Worm (Caenorhabditis elegans): Measurements from ENCODE around the gene gpa-5.
A peak's percentile ranks its signal among the peaks of the same experiment; 100 is the strongest.

- TF ChIP-seq nhr-6 (tag; optimal IDR thresholded peaks at IDR 0.05) (no peak), lsy-2 (tag; optimal IDR thresholded peaks at IDR 0.05) (no peak), unc-62 (GFP tag; optimal IDR thresholded peaks at IDR 0.05) (no peak), ztf-11 (tag; optimal IDR thresholded peaks at IDR 0.05) (no peak), ama-1 (optimal IDR thresholded peaks at IDR 0.05) (no peak), aly-2 (tag; optimal IDR thresholded peaks at IDR 0.05) (no peak), fos-1 (tag; optimal IDR thresholded peaks at IDR 0.05) (no peak), nhr-25 (tag; optimal IDR thresholded peaks at IDR 0.05) (peak; percentile 31), blmp-1 (tag; optimal IDR thresholded peaks at IDR 0.05; ENCODE audit: insufficient read depth) (no peak)
Measured at ce11 chrX:2116304-2116867, 4.5 kb downstream of the gpa-5 start.

Measured in whole organism, L2 larva.